Worm (Caenorhabditis elegans) whole organism, L4/young adult: ENCODE results near the gene srlf-3.

Experiments
- W03F9.2 ChIP-seq: fragments of 150-350 bp; optimal IDR thresholded peaks from 2 replicates; lab custom pipeline; 2014; ENCODE audit warnings: missing biosample characterization, missing genetic modification characterization
- him-1 ChIP-seq: sonication (generic microtip); optimal IDR thresholded peaks from 2 replicates; lab custom pipeline; 2016; ENCODE audit warnings: missing genotype, missing genetic modification reagents, missing genetic modification characterization, missing compliant biosample characterization

ce11 chrIV:8530042-8531027, 43.1 kb downstream of the srlf-3 start:
- TF ChIP-seq him-1 (tag; lab: Kevin White, UChicago) (no peak), W03F9.2 (tag; lab: Kevin White, UChicago) (peak; percentile 46)
